Fruit fly (Drosophila melanogaster) whole organism, embryonic: ENCODE results near the gene CG8677.

Experiments
- Awh ChIP-seq: fragments of 200-800 bp; sonication (Bioruptor generic); IDR thresholded peaks from 2 replicates; pipeline ENCODE4, ENCODE4 v1.3.6; 2022; ENCODE audit warnings: missing biosample characterization, missing genetic modification characterization
- B-H2 ChIP-seq: fragments of 200-800 bp; sonication (Bioruptor generic); optimal IDR thresholded peaks from 2 replicates; lab custom pipeline; 2018; ENCODE audit warnings: missing biosample characterization, mild to moderate bottlenecking, missing genetic modification characterization
- Bdp1 ChIP-seq: fragments of 200-800 bp; sonication (Bioruptor generic); optimal IDR thresholded peaks from 3 replicates; lab custom pipeline; 2016; ENCODE audit warnings: missing biosample characterization, missing genetic modification characterization
- CG10267 ChIP-seq: fragments of 200-800 bp; sonication (Bioruptor generic); optimal IDR thresholded peaks from 2 replicates; lab custom pipeline; 2018; ENCODE audit warnings: missing biosample characterization, mild to moderate bottlenecking, missing genetic modification characterization, moderate library complexity
- CG10979 ChIP-seq: fragments of 200-800 bp; sonication (Bioruptor generic); optimal IDR thresholded peaks from 2 replicates; lab custom pipeline; 2018; ENCODE audit warnings: missing biosample characterization, mild to moderate bottlenecking, missing genetic modification characterization, moderate library complexity
- CG11398 ChIP-seq: fragments of 200-800 bp; sonication (Bioruptor generic); optimal IDR thresholded peaks from 2 replicates; lab custom pipeline; 2016; ENCODE audit warnings: missing biosample characterization, missing genetic modification characterization
- CG13296 ChIP-seq: fragments of 200-800 bp; sonication (Bioruptor generic); optimal IDR thresholded peaks from 3 replicates; lab custom pipeline; 2018; ENCODE audit warnings: missing biosample characterization, mild to moderate bottlenecking, missing genetic modification characterization
- CG14050 ChIP-seq: fragments of 200-800 bp; sonication (Bioruptor generic); IDR thresholded peaks from 3 replicates; pipeline ENCODE4 v1.3.6; 2022; ENCODE audit warnings: missing biosample characterization, missing genetic modification characterization
- CG17385 ChIP-seq: fragments of 200-800 bp; sonication (Bioruptor generic); optimal IDR thresholded peaks from 3 replicates; lab custom pipeline; 2018; ENCODE audit warnings: missing biosample characterization, mild to moderate bottlenecking, missing genetic modification characterization
- CG2116 ChIP-seq: fragments of 200-800 bp; sonication (Bioruptor generic); optimal IDR thresholded peaks from 3 replicates; lab custom pipeline; 2018; ENCODE audit warnings: missing biosample characterization, mild to moderate bottlenecking, missing genetic modification characterization
- CG2889 ChIP-seq: fragments of 200-800 bp; sonication (Bioruptor generic); IDR thresholded peaks from 3 replicates; pipeline ENCODE4 v1.3.6; 2022; ENCODE audit warnings: missing biosample characterization, missing genetic modification characterization
- CG31365 ChIP-seq: fragments of 200-800 bp; sonication (Bioruptor generic); optimal IDR thresholded peaks from 2 replicates; lab custom pipeline; 2018; ENCODE audit warnings: missing biosample characterization, mild to moderate bottlenecking, missing genetic modification characterization
- CG43689 ChIP-seq: fragments of 200-800 bp; sonication (Bioruptor generic); IDR thresholded peaks from 2 replicates; pipeline ENCODE4 v1.3.6; 2022; ENCODE audit warnings: missing biosample characterization, missing genetic modification characterization
- CG6765 ChIP-seq: fragments of 200-800 bp; sonication (Bioruptor generic); optimal IDR thresholded peaks from 3 replicates; lab custom pipeline; 2017; ENCODE audit warnings: missing biosample characterization, mild to moderate bottlenecking, missing genetic modification characterization
- CG8089 ChIP-seq: fragments of 200-800 bp; sonication (Bioruptor generic); optimal IDR thresholded peaks from 3 replicates; lab custom pipeline; 2016; ENCODE audit warnings: missing biosample characterization, missing genetic modification characterization
- Doc3 ChIP-seq: fragments of 200-800 bp; sonication (Bioruptor generic); IDR thresholded peaks from 3 replicates; pipeline ENCODE4 v1.3.6; 2022; ENCODE audit warnings: missing biosample characterization, missing genetic modification characterization; ENCODE audit not compliant: partially characterized antibody
- H2.0 ChIP-seq: fragments of 200-800 bp; sonication (Bioruptor generic); IDR thresholded peaks from 2 replicates; pipeline ENCODE4 v1.3.6; 2022; ENCODE audit warnings: missing biosample characterization, missing genetic modification characterization
- Myb ChIP-seq: fragments of 200-800 bp; sonication (Bioruptor generic); optimal IDR thresholded peaks from 2 replicates; lab custom pipeline; 2016; ENCODE audit warnings: missing biosample characterization, missing genetic modification characterization
- NFAT ChIP-seq: fragments of 200-800 bp; sonication (Bioruptor generic); IDR thresholded peaks from 2 replicates; pipeline ENCODE4 v1.3.6; 2022; ENCODE audit warnings: missing biosample characterization, missing genetic modification characterization
- NfI ChIP-seq: fragments of 200-800 bp; sonication (Bioruptor generic); optimal IDR thresholded peaks from 3 replicates; lab custom pipeline; 2018; ENCODE audit warnings: missing biosample characterization, mild to moderate bottlenecking, missing genetic modification characterization, moderate library complexity
- Oaz ChIP-seq: fragments of 200-800 bp; sonication (Bioruptor generic); IDR thresholded peaks from 2 replicates; pipeline ENCODE4 v1.3.6; 2022; ENCODE audit warnings: missing biosample characterization, missing genetic modification characterization
- Pdp1 ChIP-seq, 2 experiments: fragments of 200-800 bp; sonication (Bioruptor generic); optimal IDR thresholded peaks; 3 replicates each; lab custom pipeline; 2016; ENCODE audit warnings: missing biosample characterization in 2 of 2, missing genetic modification characterization in 2 of 2, mild to moderate bottlenecking in 1 of 2, moderate library complexity in 1 of 2
- Ptx1 ChIP-seq: fragments of 200-800 bp; sonication (Bioruptor generic); IDR thresholded peaks from 2 replicates; pipeline ENCODE4 v1.3.6; 2022; ENCODE audit warnings: missing biosample characterization, missing genetic modification characterization
- Usf ChIP-seq: fragments of 200-800 bp; sonication (Bioruptor generic); optimal IDR thresholded peaks from 2 replicates; lab custom pipeline; 2017; ENCODE audit warnings: missing genotype, missing biosample characterization, missing genetic modification characterization
- amos ChIP-seq: fragments of 200-800 bp; sonication (Bioruptor generic); IDR thresholded peaks from 2 replicates; pipeline ENCODE4 v1.3.6; 2022; ENCODE audit warnings: missing biosample characterization, missing genetic modification characterization; ENCODE audit not compliant: partially characterized antibody
- ase ChIP-seq: fragments of 200-800 bp; sonication (Bioruptor generic); IDR thresholded peaks from 3 replicates; pipeline ENCODE4 v1.3.6; 2022; ENCODE audit warnings: missing biosample characterization, missing genetic modification characterization
- caup ChIP-seq: fragments of 200-800 bp; sonication (Bioruptor generic); optimal IDR thresholded peaks from 3 replicates; lab custom pipeline; 2017; ENCODE audit warnings: missing biosample characterization, mild to moderate bottlenecking, missing genetic modification characterization, moderate library complexity; ENCODE audit not compliant: severe bottlenecking
- chinmo ChIP-seq: fragments of 200-800 bp; sonication (Bioruptor generic); IDR thresholded peaks from 4 replicates; pipeline ENCODE4 v1.3.6; 2022; ENCODE audit warnings: missing biosample characterization, missing genetic modification characterization; ENCODE audit not compliant: partially characterized antibody
- crp ChIP-seq, 2 experiments: fragments of 200-800 bp; sonication (Bioruptor generic); optimal IDR thresholded peaks; 2 replicates in 1 of 2; 3 replicates in 1 of 2; lab custom pipeline; 2017; ENCODE audit warnings: missing biosample characterization in 2 of 2, missing genetic modification characterization in 2 of 2, mild to moderate bottlenecking in 1 of 2, moderate library complexity in 1 of 2
- dimm ChIP-seq: fragments of 200-800 bp; sonication (Bioruptor generic); IDR thresholded peaks from 2 replicates; pipeline ENCODE4 v1.3.6; 2022; ENCODE audit warnings: missing biosample characterization, missing genetic modification characterization
- exex ChIP-seq: fragments of 200-800 bp; sonication (Bioruptor generic); optimal IDR thresholded peaks from 4 replicates; lab custom pipeline; 2018; ENCODE audit warnings: missing biosample characterization, mild to moderate bottlenecking, missing genetic modification characterization, moderate library complexity
- fd102C ChIP-seq: fragments of 200-800 bp; sonication (Bioruptor generic); optimal IDR thresholded peaks from 2 replicates; lab custom pipeline; 2018; ENCODE audit warnings: missing biosample characterization, mild to moderate bottlenecking, missing genetic modification characterization, moderate library complexity
- fd3F ChIP-seq: fragments of 200-800 bp; sonication (Bioruptor generic); optimal IDR thresholded peaks from 2 replicates; lab custom pipeline; 2018; ENCODE audit warnings: missing biosample characterization, mild to moderate bottlenecking, missing genetic modification characterization, moderate library complexity
- gem ChIP-seq: fragments of 200-800 bp; sonication (Bioruptor generic); optimal IDR thresholded peaks from 2 replicates; lab custom pipeline; 2019; ENCODE audit warnings: missing biosample characterization, mild to moderate bottlenecking, missing genetic modification characterization, moderate library complexity
- gsb ChIP-seq: fragments of 200-800 bp; sonication (Bioruptor generic); IDR thresholded peaks from 2 replicates; pipeline ENCODE4 v1.3.6; 2022; ENCODE audit warnings: missing biosample characterization, missing genetic modification characterization
- inv ChIP-seq: fragments of 200-800 bp; sonication (Bioruptor generic); IDR thresholded peaks from 2 replicates; pipeline ENCODE4 v1.3.6; 2022; ENCODE audit warnings: missing biosample characterization, missing genetic modification characterization; ENCODE audit not compliant: partially characterized antibody
- jumu ChIP-seq: fragments of 200-800 bp; sonication (Bioruptor generic); optimal IDR thresholded peaks from 3 replicates; lab custom pipeline; 2016; ENCODE audit warnings: missing biosample characterization, missing genetic modification characterization
- lov ChIP-seq, 2 experiments: fragments of 200-800 bp in 1 of 2; fragments of >200 bp in 1 of 2; sonication (Bioruptor generic) in 1 of 2; IDR thresholded peaks in 1 of 2; optimal IDR thresholded peaks in 1 of 2; 2 replicates in 1 of 2; 3 replicates in 1 of 2; pipeline versions ENCODE4 v1.3.6 to Lab custom; 2017 to 2022; ENCODE audit warnings: missing biosample characterization in 1 of 2, missing genetic modification characterization in 1 of 2
- odd ChIP-seq: fragments of 200-800 bp; sonication (Bioruptor generic); optimal IDR thresholded peaks from 2 replicates; lab custom pipeline; 2017; ENCODE audit warnings: missing biosample characterization, mild to moderate bottlenecking, missing genetic modification characterization
- org-1 ChIP-seq: fragments of 200-800 bp; sonication (Bioruptor generic); optimal IDR thresholded peaks from 2 replicates; lab custom pipeline; 2017; ENCODE audit warnings: missing biosample characterization, missing genetic modification characterization
- p53 ChIP-seq: fragments of 200-800 bp; sonication (Bioruptor generic); optimal IDR thresholded peaks from 2 replicates; lab custom pipeline; 2016; ENCODE audit warnings: missing biosample characterization, missing genetic modification characterization
- pho ChIP-seq: fragments of 200-800 bp; sonication (Bioruptor generic); optimal IDR thresholded peaks from 2 replicates; lab custom pipeline; 2016; ENCODE audit warnings: missing biosample characterization, missing genetic modification characterization
- sna ChIP-seq: fragments of 200-800 bp; sonication (Bioruptor generic); IDR thresholded peaks from 2 replicates; pipeline ENCODE4 v1.3.6; 2022; ENCODE audit warnings: missing biosample characterization, missing genetic modification characterization; ENCODE audit not compliant: partially characterized antibody
- ssp ChIP-seq: fragments of 200-800 bp; sonication (Bioruptor generic); IDR thresholded peaks from 2 replicates; pipeline ENCODE4 v1.3.6; 2022; ENCODE audit warnings: missing biosample characterization, missing genetic modification characterization
- stwl ChIP-seq: fragments of 200-800 bp; sonication (Bioruptor generic); optimal IDR thresholded peaks from 3 replicates; lab custom pipeline; 2018; ENCODE audit warnings: missing biosample characterization, mild to moderate bottlenecking, missing genetic modification characterization, moderate library complexity
- sug ChIP-seq: fragments of 200-800 bp; optimal IDR thresholded peaks from 2 replicates; lab custom pipeline; 2019; ENCODE audit warnings: missing biosample characterization, mild to moderate bottlenecking, missing genetic modification characterization, moderate library complexity
- trem ChIP-seq: fragments of 200-800 bp; optimal IDR thresholded peaks from 3 replicates; lab custom pipeline; 2019; ENCODE audit warnings: missing biosample characterization, mild to moderate bottlenecking, missing genetic modification characterization, moderate library complexity
- unpg ChIP-seq: fragments of 200-800 bp; sonication (Bioruptor generic); optimal IDR thresholded peaks from 3 replicates; lab custom pipeline; 2018; ENCODE audit warnings: missing biosample characterization, mild to moderate bottlenecking, missing genetic modification characterization, moderate library complexity
- zfh1 ChIP-seq: fragments of 200-800 bp; sonication (Bioruptor generic); IDR thresholded peaks from 3 replicates; pipeline ENCODE4 v1.3.6; 2022; ENCODE audit warnings: missing biosample characterization, missing genetic modification characterization
- zfh2 ChIP-seq: fragments of 200-800 bp; sonication (Bioruptor generic); optimal IDR thresholded peaks from 2 replicates; lab custom pipeline; 2016; ENCODE audit warnings: missing biosample characterization, missing genetic modification characterization

Gene CG8677

dm6 chr2L:21221114-21221578 is at the start of gene CG8677 (continued):
- TF ChIP-seq exex (tag; lab: Kevin White, UChicago) (no peak), CG31365 (tag; lab: Kevin White, UChicago) (no peak), trem (peak; percentile 99), odd (GFP tag; lab: Kevin White, UChicago) (no peak), zfh2 (GFP tag; lab: Kevin White, UChicago) (no peak), Pdp1 (GFP tag; optimal IDR thresholded peaks at IDR 0.05; lab: Kevin White, UChicago) (no peak), gsb (GFP tag; lab: Robert Waterston, UW) (no peak), fd3F (no peak), Doc3 (GFP tag; lab: Robert Waterston, UW) (no peak), lov (optimal IDR thresholded peaks at IDR 0.05; lab: Kevin White, UChicago) (no peak), lov (GFP tag; IDR thresholded peaks at IDR 0.05; lab: Robert Waterston, UW) (no peak), Ptx1 (GFP tag; lab: Robert Waterston, UW) (0 out of 2 replicates have a peak, but pooled peaks have one; percentile 22), CG6765 (GFP tag; lab: Kevin White, UChicago) (no peak), Oaz (GFP tag; lab: Robert Waterston, UW) (no peak), CG10267 (no peak), dimm (no peak), pho (no peak), H2.0 (GFP tag; lab: Robert Waterston, UW) (no peak), amos (GFP tag; lab: Robert Waterston, UW) (peak; percentile 46; the same call in 1 of the 2 replicates), caup (GFP tag; lab: Kevin White, UChicago) (no peak), CG2116 (GFP tag; lab: Kevin White, UChicago) (peak; percentile 51), CG11398 (GFP tag; lab: Kevin White, UChicago) (no peak), Awh (GFP tag; lab: Robert Waterston, UW) (no peak), CG17385 (GFP tag; lab: Kevin White, UChicago) (no peak), jumu (GFP tag; lab: Kevin White, UChicago) (no peak), gem (tag; lab: Kevin White, UChicago) (no peak), NfI (GFP tag; lab: Kevin White, UChicago) (no peak), CG8089 (no peak), CG10979 (tag; lab: Kevin White, UChicago) (no peak), sug (tag; lab: Kevin White, UChicago) (no peak), Usf (GFP tag; lab: Kevin White, UChicago) (no peak), ssp (no peak), B-H2 (GFP tag; lab: Kevin White, UChicago) (no peak), unpg (no peak), NFAT (no peak), inv (no peak), crp (GFP tag; optimal IDR thresholded peaks at IDR 0.05; lab: Kevin White, UChicago) (peak in 1 of 2 experiments; percentile 5), zfh1 (GFP tag; lab: Robert Waterston, UW) (0 out of 3 replicates have a peak, but pooled peaks have one; percentile 9), stwl (tag; lab: Kevin White, UChicago) (no peak), CG2889 (GFP tag; lab: Robert Waterston, UW) (no peak), p53 (peak; percentile 11), CG43689 (GFP tag; lab: Robert Waterston, UW) (no peak), CG14050 (no peak), fd102C (GFP tag; lab: Kevin White, UChicago) (no peak), sna (GFP tag; lab: Robert Waterston, UW) (no peak), chinmo (GFP tag; lab: Robert Waterston, UW) (no peak; the same call in 3 of the 4 replicates), CG13296 (no peak), ase (GFP tag; lab: Robert Waterston, UW) (no peak), Bdp1 (GFP tag; lab: Kevin White, UChicago) (no peak), Myb (GFP tag; lab: Kevin White, UChicago) (peak; percentile 80), org-1 (GFP tag; lab: Kevin White, UChicago) (no peak)
